Fruit fly (Drosophila melanogaster) whole organism: ENCODE measurements around the gene Ugt302K1.

ENCODE experiments used
- CG8478 ChIP-seq: fragments of >200 bp; optimal IDR thresholded peaks from 2 replicates; lab custom pipeline; 2018; ENCODE audit warnings: inconsistent platforms
- pan ChIP-seq: fragments of >200 bp; optimal IDR thresholded peaks from 2 replicates; lab custom pipeline; 2017
- psq ChIP-seq: fragments of >200 bp; optimal IDR thresholded peaks from 2 replicates; lab custom pipeline; 2017
- usp ChIP-seq: fragments of >200 bp; optimal IDR thresholded peaks from 2 replicates; lab custom pipeline; 2017; ENCODE audit warnings: missing biosample characterization, missing genetic modification characterization, mixed read lengths

dm6 chr3R:11160907-11161306 is 7.3 kb upstream of the Ugt302K1 start, which contains the start of gene CG4757:
- TF ChIP-seq usp (no peak), psq (lab: Kevin White, UChicago) (no peak), CG8478 (lab: Kevin White, UChicago) (no peak), pan (lab: Kevin White, UChicago) (no peak)
